Worm (Caenorhabditis elegans) whole organism, late embryonic: ENCODE measurements around the gene ceh-43.

ENCODE experiments used
- elt-2 ChIP-seq: sonication (generic microtip); optimal IDR thresholded peaks from 2 replicates; lab custom pipeline; 2016; ENCODE audit warnings: missing genetic modification reagents, missing genetic modification characterization, missing compliant biosample characterization
- unc-86 ChIP-seq: sonication (generic microtip); optimal IDR thresholded peaks from 2 replicates; lab custom pipeline; 2016; ENCODE audit warnings: missing genetic modification characterization, missing compliant biosample characterization

DNA sequence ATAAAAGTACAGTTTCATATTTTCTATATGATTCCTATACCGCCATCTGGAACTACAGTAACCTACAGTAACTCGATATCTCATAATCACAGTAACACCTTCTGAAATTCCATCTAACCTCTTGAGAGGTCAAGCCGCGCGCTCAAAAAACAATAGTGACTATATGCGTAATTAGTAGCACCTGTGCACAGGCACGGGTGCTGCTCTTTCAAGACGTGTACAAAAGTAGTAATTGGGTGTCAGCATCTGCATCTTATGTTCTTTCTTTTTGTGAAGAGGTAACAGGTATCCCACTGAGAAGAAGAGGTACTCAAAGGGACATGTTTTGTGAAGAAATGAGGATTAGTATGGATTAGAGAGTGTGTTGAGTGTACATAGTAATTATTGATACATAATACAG, 11.6 kb upstream of the ceh-43 start:
- TF ChIP-seq unc-86 (tag; lab: Kevin White, UChicago): no peak
- no peak for TF ChIP-seq elt-2 (tag; lab: Kevin White, UChicago)
